Worm (Caenorhabditis elegans) whole organism, early embryonic: ENCODE results near the gene T01B10.5.

Experiments
- ama-1 ChIP-seq: fragments of 150-350 bp; optimal IDR thresholded peaks from 2 replicates; lab custom pipeline; 2014
- hmbx-1 ChIP-seq: sonication (generic microtip); optimal IDR thresholded peaks from 2 replicates; lab custom pipeline; 2016; ENCODE audit warnings: mild to moderate bottlenecking, missing genetic modification characterization, missing compliant biosample characterization
- hnd-1 ChIP-seq: sonication (generic microtip); optimal IDR thresholded peaks from 2 replicates; lab custom pipeline; 2016; ENCODE audit warnings: missing genetic modification characterization, missing compliant biosample characterization

- TF ChIP-seq hnd-1 (tag; lab: Kevin White, UChicago) (no peak), hmbx-1 (tag; lab: Kevin White, UChicago) (no peak), ama-1 (lab: Kevin White, UChicago) (no peak)
Observed at ce11 chrX:8507576-8507975, 12.5 kb downstream of the T01B10.5 start, which contains the start of gene H03E18.1.
